Worm (Caenorhabditis elegans): ENCODE results near the gene idpa-3.

DNA sequence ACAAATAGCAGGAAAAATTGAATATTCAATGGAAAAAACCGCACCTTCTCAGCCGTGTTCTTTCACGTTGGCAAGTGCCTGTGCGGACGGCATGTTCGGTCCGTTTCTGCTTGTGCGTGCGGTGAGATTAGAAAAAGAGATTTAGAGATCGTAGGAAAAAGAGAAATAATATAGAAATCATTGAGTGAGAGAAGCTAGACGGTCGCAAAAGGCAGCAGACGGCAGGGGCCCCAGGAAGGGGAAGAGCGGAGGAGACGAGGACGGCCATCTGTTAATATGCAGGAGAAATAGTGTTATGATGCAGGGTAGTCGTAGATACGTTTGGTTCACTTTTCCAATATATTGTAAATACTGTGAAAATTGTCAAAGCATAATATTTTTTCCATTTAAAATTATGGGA is 36.3 kb downstream of the idpa-3 start, which contains the start of gene Y49A10A.2:
- TF ChIP-seq nhr-12 (tag; optimal IDR thresholded peaks at IDR 0.05) (no peak), ceh-28 (tag; optimal IDR thresholded peaks at IDR 0.05) (no peak), nhr-77 (tag; optimal IDR thresholded peaks at IDR 0.05) (no peak)
